Fruit fly (Drosophila melanogaster) whole organism, embryonic: ENCODE measurements around the gene CG17572.
A peak's percentile ranks its signal among the peaks of the same experiment; 100 is the strongest.

Experiments
- Atf-2 ChIP-seq: fragments of 200-800 bp; sonication (Bioruptor generic); optimal IDR thresholded peaks from 2 replicates; lab custom pipeline; 2016; ENCODE audit warnings: missing biosample characterization, missing genetic modification characterization
- BEAF-32 ChIP-seq: fragments of 200-800 bp; sonication (Bioruptor generic); optimal IDR thresholded peaks from 3 replicates; lab custom pipeline; 2017; ENCODE audit warnings: missing biosample characterization, missing genetic modification characterization, mild to moderate bottlenecking, moderate library complexity, missing genetic modification reagents
- Bgb ChIP-seq: fragments of 200-800 bp; sonication (Bioruptor generic); IDR thresholded peaks from 2 replicates; pipeline ENCODE4 v1.3.6; 2022; ENCODE audit warnings: missing biosample characterization, missing genetic modification characterization; ENCODE audit not compliant: partially characterized antibody
- Bteb2 ChIP-seq: fragments of 200-800 bp; sonication (Bioruptor generic); optimal IDR thresholded peaks from 2 replicates; lab custom pipeline; 2016; ENCODE audit warnings: missing biosample characterization, missing genetic modification characterization
- CG11398 ChIP-seq: fragments of 200-800 bp; sonication (Bioruptor generic); optimal IDR thresholded peaks from 2 replicates; lab custom pipeline; 2016; ENCODE audit warnings: missing biosample characterization, missing genetic modification characterization
- CG12155 ChIP-seq: fragments of 200-800 bp; sonication (Bioruptor generic); optimal IDR thresholded peaks from 3 replicates; lab custom pipeline; 2016; ENCODE audit warnings: missing biosample characterization, missing genetic modification characterization
- CG12659 ChIP-seq: fragments of 200-800 bp; sonication (Bioruptor generic); optimal IDR thresholded peaks from 3 replicates; lab custom pipeline; 2017; ENCODE audit warnings: mild to moderate bottlenecking, missing biosample characterization, missing genetic modification reagents, missing genetic modification characterization
- CG14710 ChIP-seq: fragments of 200-800 bp; sonication (Bioruptor generic); optimal IDR thresholded peaks from 3 replicates; lab custom pipeline; 2019; ENCODE audit warnings: missing biosample characterization, mild to moderate bottlenecking, missing genetic modification characterization, moderate library complexity
- CG17802 ChIP-seq: fragments of 200-800 bp; sonication (Bioruptor generic); optimal IDR thresholded peaks from 2 replicates; lab custom pipeline; 2018; ENCODE audit warnings: missing biosample characterization, mild to moderate bottlenecking, missing genetic modification characterization, moderate library complexity
- CG2199 ChIP-seq: fragments of 200-800 bp; sonication (Bioruptor generic); IDR thresholded peaks from 3 replicates; pipeline ENCODE4 v1.3.6; 2022; ENCODE audit warnings: missing biosample characterization, missing genetic modification characterization
- CG3838 ChIP-seq: fragments of 200-800 bp; sonication (Bioruptor generic); optimal IDR thresholded peaks from 3 replicates; lab custom pipeline; 2016; ENCODE audit warnings: missing biosample characterization, missing genetic modification characterization
- CG4360 ChIP-seq: fragments of 200-800 bp; sonication (Bioruptor generic); IDR thresholded peaks from 2 replicates; pipeline ENCODE4 v1.3.6; 2022; ENCODE audit warnings: missing biosample characterization, missing genetic modification characterization
- CG43689 ChIP-seq: fragments of 200-800 bp; sonication (Bioruptor generic); IDR thresholded peaks from 2 replicates; pipeline ENCODE4 v1.3.6; 2022; ENCODE audit warnings: missing biosample characterization, missing genetic modification characterization
- CG4707 ChIP-seq: fragments of 200-800 bp; sonication (Bioruptor generic); optimal IDR thresholded peaks from 2 replicates; lab custom pipeline; 2018; ENCODE audit warnings: missing biosample characterization, mild to moderate bottlenecking, missing genetic modification characterization, moderate library complexity
- CG8290 ChIP-seq, 3 experiments: fragments of 200-800 bp; sonication (Bioruptor generic); optimal IDR thresholded peaks; 2 replicates each; lab custom pipeline; 2016 to 2019; ENCODE audit warnings: missing biosample characterization in 3 of 3, missing genetic modification characterization in 3 of 3, mild to moderate bottlenecking in 2 of 3, moderate library complexity in 1 of 3
- CG8359 ChIP-seq: fragments of 200-800 bp; sonication (Bioruptor generic); optimal IDR thresholded peaks from 2 replicates; lab custom pipeline; 2017; ENCODE audit warnings: missing biosample characterization, mild to moderate bottlenecking, missing genetic modification characterization, borderline replicate concordance
- CG8388 ChIP-seq: fragments of 200-800 bp; sonication (Bioruptor generic); optimal IDR thresholded peaks from 2 replicates; lab custom pipeline; 2019; ENCODE audit warnings: missing biosample characterization, mild to moderate bottlenecking, missing genetic modification characterization, moderate library complexity
- CG9215 ChIP-seq: fragments of 200-800 bp; sonication (Bioruptor generic); IDR thresholded peaks from 2 replicates; pipeline ENCODE4 v1.3.6; 2022; ENCODE audit warnings: missing biosample characterization, missing genetic modification characterization
- CG9876 ChIP-seq: fragments of 200-800 bp; sonication (Bioruptor generic); optimal IDR thresholded peaks from 2 replicates; lab custom pipeline; 2016; ENCODE audit warnings: missing biosample characterization, missing genetic modification characterization
- CG9932 ChIP-seq: fragments of 200-800 bp; sonication (Bioruptor generic); IDR thresholded peaks from 2 replicates; pipeline ENCODE4 v1.3.6; 2022; ENCODE audit warnings: missing biosample characterization, missing genetic modification characterization
- D19B ChIP-seq: fragments of 200-800 bp; sonication (Bioruptor generic); optimal IDR thresholded peaks from 2 replicates; lab custom pipeline; 2017; ENCODE audit warnings: missing biosample characterization, mild to moderate bottlenecking, missing genetic modification characterization
- Dll ChIP-seq: fragments of 200-800 bp; sonication (Bioruptor generic); IDR thresholded peaks from 4 replicates; pipeline ENCODE4 v1.3.6; 2022; ENCODE audit warnings: missing biosample characterization, missing genetic modification characterization; ENCODE audit not compliant: partially characterized antibody
- Dref ChIP-seq: fragments of 200-800 bp; sonication (Bioruptor generic); IDR thresholded peaks from 2 replicates; pipeline ENCODE4 v1.3.6; 2022; ENCODE audit warnings: missing biosample characterization, missing genetic modification characterization
- Ets65A ChIP-seq: fragments of 200-800 bp; sonication (Bioruptor generic); peaks from one replicate; lab custom pipeline; 2016; ENCODE audit warnings: missing biosample characterization, missing genetic modification characterization
- Gsc ChIP-seq: fragments of 200-800 bp; sonication (Bioruptor generic); IDR thresholded peaks from 2 replicates; pipeline ENCODE4 v1.3.6; 2022; ENCODE audit warnings: missing biosample characterization, missing genetic modification characterization
- H2.0 ChIP-seq: fragments of 200-800 bp; sonication (Bioruptor generic); IDR thresholded peaks from 2 replicates; pipeline ENCODE4 v1.3.6; 2022; ENCODE audit warnings: missing biosample characterization, missing genetic modification characterization
- MESR4 ChIP-seq: fragments of 200-800 bp; sonication (Bioruptor generic); optimal IDR thresholded peaks from 2 replicates; lab custom pipeline; 2018; ENCODE audit warnings: missing biosample characterization, mild to moderate bottlenecking, missing genetic modification characterization, moderate library complexity
- Med ChIP-seq: fragments of 200-800 bp; sonication (Bioruptor generic); peaks from one replicate; lab custom pipeline; 2016; ENCODE audit warnings: missing biosample characterization, missing genetic modification characterization, mild to moderate bottlenecking, inconsistent platforms, moderate library complexity
- NC2α ChIP-seq: fragments of 200-800 bp; sonication (Bioruptor generic); optimal IDR thresholded peaks from 2 replicates; lab custom pipeline; 2016; ENCODE audit warnings: missing biosample characterization, missing genetic modification characterization
- NK7.1 ChIP-seq: fragments of 200-800 bp; sonication (Bioruptor generic); optimal IDR thresholded peaks from 3 replicates; lab custom pipeline; 2016; ENCODE audit warnings: missing biosample characterization, missing genetic modification characterization
- Nf-YB ChIP-seq: fragments of 200-800 bp; sonication (Bioruptor generic); optimal IDR thresholded peaks from 3 replicates; lab custom pipeline; 2019; ENCODE audit warnings: missing biosample characterization, mild to moderate bottlenecking, missing genetic modification characterization, moderate library complexity
- Opbp ChIP-seq: fragments of 200-800 bp; sonication (Bioruptor generic); IDR thresholded peaks from 3 replicates; pipeline ENCODE4 v1.3.6; 2022; ENCODE audit warnings: missing biosample characterization, missing genetic modification characterization; ENCODE audit not compliant: partially characterized antibody
- Sry-β ChIP-seq: fragments of 200-800 bp; sonication (Bioruptor generic); optimal IDR thresholded peaks from 2 replicates; lab custom pipeline; 2018; ENCODE audit warnings: missing biosample characterization, mild to moderate bottlenecking, missing genetic modification characterization, moderate library complexity
- Stat92E ChIP-seq, 3 experiments: fragments of >200 bp in 2 of 3; fragments of 200-800 bp in 1 of 3; sonication (Bioruptor generic) in 1 of 3; optimal IDR thresholded peaks; 2 replicates each; lab custom pipeline; 2017 to 2019; ENCODE audit warnings: missing biosample characterization in 3 of 3, missing genetic modification characterization in 3 of 3, mild to moderate bottlenecking in 1 of 3, moderate library complexity in 1 of 3
- Taf1 ChIP-seq: fragments of 200-800 bp; sonication (Bioruptor generic); IDR thresholded peaks from 2 replicates; pipeline ENCODE4 v1.3.6; 2022; ENCODE audit warnings: missing biosample characterization, missing genetic modification characterization
- croc ChIP-seq: fragments of 200-800 bp; sonication (Bioruptor generic); conservative IDR thresholded peaks from 3 replicates; pipeline ENCODE4 v1.3.6; 2022; ENCODE audit warnings: missing biosample characterization, missing genetic modification characterization
- en ChIP-seq: fragments of 200-800 bp; sonication (Bioruptor generic); optimal IDR thresholded peaks from 2 replicates; lab custom pipeline; 2016; ENCODE audit warnings: missing biosample characterization, missing genetic modification characterization
- eve ChIP-seq, 2 experiments: fragments of >200 bp; optimal IDR thresholded peaks; 2 replicates each; lab custom pipeline; 2017; ENCODE audit warnings: missing biosample characterization in 2 of 2, missing genetic modification characterization in 2 of 2
- gro ChIP-seq: fragments of 200-800 bp; sonication (Bioruptor generic); optimal IDR thresholded peaks from 2 replicates; lab custom pipeline; 2016; ENCODE audit warnings: missing biosample characterization, missing genetic modification characterization
- gsb-n ChIP-seq: fragments of 200-800 bp; sonication (Bioruptor generic); optimal IDR thresholded peaks from 3 replicates; lab custom pipeline; 2018; ENCODE audit warnings: missing biosample characterization, mild to moderate bottlenecking, missing genetic modification characterization
- luna ChIP-seq: fragments of 200-800 bp; sonication (Bioruptor generic); optimal IDR thresholded peaks from 2 replicates; lab custom pipeline; 2016; ENCODE audit warnings: missing biosample characterization, missing genetic modification characterization
- otp ChIP-seq: fragments of 200-800 bp; sonication (Bioruptor generic); IDR thresholded peaks from 3 replicates; pipeline ENCODE4, ENCODE4 v1.3.6; 2022; ENCODE audit warnings: missing biosample characterization, missing genetic modification characterization
- psq ChIP-seq: fragments of 200-800 bp; sonication (Bioruptor generic); optimal IDR thresholded peaks from 2 replicates; lab custom pipeline; 2017; ENCODE audit warnings: missing biosample characterization, missing genetic modification characterization
- pum ChIP-seq: fragments of 200-800 bp; sonication (Bioruptor generic); optimal IDR thresholded peaks from 2 replicates; lab custom pipeline; 2016; ENCODE audit warnings: missing biosample characterization, missing genetic modification characterization
- rib ChIP-seq: fragments of 200-800 bp; sonication (Bioruptor generic); IDR thresholded peaks from 2 replicates; pipeline ENCODE4 v1.3.6; 2022; ENCODE audit warnings: missing biosample characterization, missing genetic modification characterization
- sens ChIP-seq: fragments of 200-800 bp; sonication (Bioruptor generic); peaks from one replicate; lab custom pipeline; 2016; ENCODE audit warnings: missing biosample characterization, missing genetic modification characterization
- stwl ChIP-seq: fragments of 200-800 bp; sonication (Bioruptor generic); optimal IDR thresholded peaks from 3 replicates; lab custom pipeline; 2018; ENCODE audit warnings: missing biosample characterization, mild to moderate bottlenecking, missing genetic modification characterization, moderate library complexity
- tap ChIP-seq: fragments of 200-800 bp; optimal IDR thresholded peaks from 3 replicates; lab custom pipeline; 2019; ENCODE audit warnings: missing biosample characterization, mild to moderate bottlenecking, missing genetic modification characterization, moderate library complexity
- trh ChIP-seq: fragments of 200-800 bp; sonication (Bioruptor generic); optimal IDR thresholded peaks from 2 replicates; lab custom pipeline; 2016; ENCODE audit warnings: missing biosample characterization, missing genetic modification characterization
- tup ChIP-seq: fragments of 200-800 bp; sonication (Bioruptor generic); optimal IDR thresholded peaks from 2 replicates; lab custom pipeline; 2016; ENCODE audit warnings: missing biosample characterization, mild to moderate bottlenecking, missing genetic modification characterization, moderate library complexity
- twi ChIP-seq: fragments of 200-800 bp; optimal IDR thresholded peaks from 2 replicates; lab custom pipeline; 2019; ENCODE audit warnings: missing biosample characterization, mild to moderate bottlenecking, missing genetic modification characterization, moderate library complexity

CG17572 gene

dm6 chr2L:19041590-19041989, 32.4 kb downstream of the CG17572 start, which contains the start of gene Catsup (continued):
- TF ChIP-seq CG9876 (GFP tag; lab: Kevin White, UChicago) (no peak), Gsc (GFP tag; lab: Robert Waterston, UW) (no peak), CG9932 (no peak), Sry-β (GFP tag; lab: Kevin White, UChicago) (no peak), twi (tag; lab: Kevin White, UChicago) (no peak), tup (GFP tag; lab: Kevin White, UChicago) (no peak), Dref (GFP tag; lab: Robert Waterston, UW) (peak; percentile 69), CG8388 (no peak), CG3838 (no peak), CG43689 (GFP tag; lab: Robert Waterston, UW) (no peak), sens (GFP tag; lab: Kevin White, UChicago) (peak; percentile 72), Ets65A (GFP tag; lab: Kevin White, UChicago) (no peak), rib (GFP tag; lab: Robert Waterston, UW) (no peak), croc (GFP tag; lab: Robert Waterston, UW) (no peak), CG12155 (GFP tag; lab: Kevin White, UChicago) (no peak), NC2α (GFP tag; lab: Kevin White, UChicago) (no peak), CG9215 (GFP tag; lab: Robert Waterston, UW) (no peak), CG11398 (GFP tag; lab: Kevin White, UChicago) (no peak), BEAF-32 (GFP tag; lab: Kevin White, UChicago) (peak; percentile 73), Bgb (GFP tag; lab: Robert Waterston, UW) (peak; percentile 70), Atf-2 (no peak), Dll (GFP tag; lab: Robert Waterston, UW) (peak; percentile 85), CG17802 (tag; lab: Kevin White, UChicago) (no peak), luna (GFP tag; lab: Kevin White, UChicago) (no peak), CG8290 (GFP tag; optimal IDR thresholded peaks at IDR 0.05; lab: Kevin White, UChicago) (no peak), CG8290 (tag; optimal IDR thresholded peaks at IDR 0.05; lab: Kevin White, UChicago) (no peak), Med (peak; percentile 29), gro (GFP tag; lab: Kevin White, UChicago) (no peak), tap (tag; lab: Kevin White, UChicago) (no peak), D19B (GFP tag; lab: Kevin White, UChicago) (no peak), Bteb2 (GFP tag; lab: Kevin White, UChicago) (no peak), MESR4 (GFP tag; lab: Kevin White, UChicago) (peak; percentile 54), en (GFP tag; lab: Kevin White, UChicago) (no peak), CG8359 (GFP tag; lab: Kevin White, UChicago) (no peak), Taf1 (GFP tag; lab: Robert Waterston, UW) (no peak), eve (GFP tag; optimal IDR thresholded peaks at IDR 0.05; lab: Kevin White, UChicago) (no peak), Nf-YB (no peak), NK7.1 (no peak), CG12659 (GFP tag; lab: Kevin White, UChicago) (peak; percentile 16), Opbp (GFP tag; lab: Robert Waterston, UW) (peak; percentile 57; the same call in 1 of the 3 replicates), CG14710 (tag; lab: Kevin White, UChicago) (peak; percentile 22), stwl (tag; lab: Kevin White, UChicago) (peak; percentile 59), Stat92E (GFP tag; optimal IDR thresholded peaks at IDR 0.05; lab: Kevin White, UChicago) (no peak), CG4707 (no peak), H2.0 (GFP tag; lab: Robert Waterston, UW) (no peak), pum (GFP tag; lab: Kevin White, UChicago) (no peak), otp (GFP tag; lab: Robert Waterston, UW) (no peak), trh (GFP tag; lab: Kevin White, UChicago) (no peak), gsb-n (tag; lab: Kevin White, UChicago) (no peak), psq (GFP tag; lab: Kevin White, UChicago) (no peak), CG4360 (GFP tag; lab: Robert Waterston, UW) (no peak), CG2199 (GFP tag; lab: Robert Waterston, UW) (no peak)
